Worm (Caenorhabditis elegans) whole organism, L4 larva: Measurements from ENCODE around the gene F19G12.3.

Experiments
- F26F4.8 ChIP-seq: fragments of 200-800 bp; sonication (Bioruptor generic); conservative IDR thresholded peaks from 2 replicates; pipeline ENCODE4 v1.3.6; 2022; ENCODE audit warnings: missing genetic modification characterization, missing compliant biosample characterization
- F37D6.2 ChIP-seq: sonication (generic microtip); optimal IDR thresholded peaks from 2 replicates; lab custom pipeline; 2016; ENCODE audit warnings: mild to moderate bottlenecking, missing genetic modification characterization, missing compliant biosample characterization
- F44E2.7 ChIP-seq: fragments of 200-800 bp; sonication (Bioruptor generic); IDR thresholded peaks from 2 replicates; pipeline ENCODE4 v2.1.2; 2022; ENCODE audit warnings: missing genetic modification characterization, missing compliant biosample characterization
- F49E8.2 ChIP-seq: sonication (generic microtip); optimal IDR thresholded peaks from 2 replicates; lab custom pipeline; 2016; ENCODE audit warnings: missing compliant biosample characterization, mild to moderate bottlenecking, missing genetic modification characterization, borderline replicate concordance
- T20F7.1 ChIP-seq: fragments of 200-800 bp; sonication (Bioruptor generic); optimal IDR thresholded peaks from 2 replicates; lab custom pipeline; 2018; ENCODE audit warnings: mild to moderate bottlenecking, missing genetic modification characterization, missing compliant biosample characterization
- Y105C5A.15 ChIP-seq: fragments of 200-800 bp; sonication (Bioruptor generic); IDR thresholded peaks from 2 replicates; pipeline ENCODE4 v1.3.6; 2022; ENCODE audit warnings: missing genetic modification characterization, missing compliant biosample characterization
- Y48G9A.11 ChIP-seq: fragments of 200-800 bp; sonication (Bioruptor generic); IDR thresholded peaks from 2 replicates; pipeline ENCODE4 v1.3.6; 2022; ENCODE audit warnings: missing genetic modification reagents, missing genetic modification characterization, missing compliant biosample characterization
- ZK337.2 ChIP-seq: fragments of 200-800 bp; sonication (Bioruptor generic); IDR thresholded peaks from 2 replicates; pipeline ENCODE4 v1.3.6; 2022; ENCODE audit warnings: missing genetic modification reagents, missing genetic modification characterization, missing compliant biosample characterization
- aha-1 ChIP-seq: fragments of 150-350 bp; peaks from one replicate; lab custom pipeline; 2014; ENCODE audit warnings: missing biosample characterization, missing genetic modification characterization
- ceh-32 ChIP-seq: sonication (generic microtip); optimal IDR thresholded peaks from 2 replicates; lab custom pipeline; 2016; ENCODE audit warnings: mild to moderate bottlenecking, missing genetic modification characterization, missing compliant biosample characterization; ENCODE audit not compliant: poor library complexity
- cey-2 ChIP-seq: sonication (generic microtip); optimal IDR thresholded peaks from 3 replicates; lab custom pipeline; 2017; ENCODE audit warnings: missing genetic modification characterization, mild to moderate bottlenecking, missing compliant biosample characterization, antibody characterized with exemption, borderline replicate concordance; ENCODE audit not compliant: insufficient read depth
- daf-16 ChIP-seq, 3 experiments: sonication (generic microtip); optimal IDR thresholded peaks; 2 replicates each; lab custom pipeline; 2016 to 2017; ENCODE audit warnings: missing genetic modification characterization in 3 of 3, missing genetic modification reagents in 3 of 3, mild to moderate bottlenecking in 2 of 3, missing compliant biosample characterization in 2 of 3, missing biosample characterization in 1 of 3, moderate library complexity in 1 of 3
- daf-19 ChIP-seq: fragments of 200-800 bp; sonication (Bioruptor generic); conservative IDR thresholded peaks from 2 replicates; pipeline ENCODE4 v1.3.6; 2022; ENCODE audit warnings: missing genetic modification characterization, missing compliant biosample characterization
- daf-8 ChIP-seq: fragments of 200-800 bp; sonication (Bioruptor generic); IDR thresholded peaks from 2 replicates; pipeline ENCODE4 v1.3.6; 2022; ENCODE audit warnings: missing genetic modification characterization, missing compliant biosample characterization
- dmd-9 ChIP-seq: fragments of 200-800 bp; sonication (Bioruptor generic); IDR thresholded peaks from 2 replicates; pipeline ENCODE4 v1.3.6; 2022; ENCODE audit warnings: missing genetic modification reagents, missing genetic modification characterization, missing compliant biosample characterization
- dve-1 ChIP-seq: sonication (generic microtip); optimal IDR thresholded peaks from 2 replicates; lab custom pipeline; 2017; ENCODE audit warnings: antibody characterized with exemption, mild to moderate bottlenecking, missing genetic modification characterization, missing compliant biosample characterization; ENCODE audit not compliant: insufficient read depth
- egl-43 ChIP-seq: fragments of 200-800 bp; sonication (Bioruptor generic); IDR thresholded peaks from 2 replicates; pipeline ENCODE4 v1.3.6; 2022; ENCODE audit warnings: missing genetic modification reagents, missing genetic modification characterization, missing compliant biosample characterization
- fos-1 ChIP-seq: fragments of 150-350 bp; optimal IDR thresholded peaks from 2 replicates; lab custom pipeline; 2014; ENCODE audit warnings: missing biosample characterization, missing genetic modification characterization
- hif-1 ChIP-seq, 2 experiments: sonication (generic microtip); optimal IDR thresholded peaks; 2 replicates each; lab custom pipeline; 2016 to 2017; ENCODE audit warnings: missing compliant biosample characterization in 2 of 2, missing genetic modification characterization in 2 of 2, missing genetic modification reagents in 2 of 2, missing genotype in 2 of 2, mild to moderate bottlenecking in 1 of 2
- hlh-11 ChIP-seq: fragments of 200-800 bp; sonication (Bioruptor generic); optimal IDR thresholded peaks from 2 replicates; lab custom pipeline; 2018; ENCODE audit warnings: mild to moderate bottlenecking, missing genetic modification characterization, missing compliant biosample characterization
- hlh-30 ChIP-seq: sonication (generic microtip); optimal IDR thresholded peaks from 2 replicates; lab custom pipeline; 2017; ENCODE audit warnings: antibody characterized with exemption, mild to moderate bottlenecking, missing genetic modification characterization, missing compliant biosample characterization; ENCODE audit not compliant: insufficient read depth
- hmg-1.1 ChIP-seq: fragments of 200-800 bp; sonication (Bioruptor generic); IDR thresholded peaks from 2 replicates; pipeline ENCODE4 v1.3.6; 2022; ENCODE audit warnings: missing genetic modification reagents, missing genetic modification characterization, missing compliant biosample characterization
- lin-1 ChIP-seq: fragments of 200-800 bp; sonication (Bioruptor generic); IDR thresholded peaks from 2 replicates; pipeline ENCODE4 v1.3.6; 2022; ENCODE audit warnings: missing genetic modification reagents, missing genetic modification characterization, missing compliant biosample characterization
- lin-13 ChIP-seq: fragments of 150-350 bp; optimal IDR thresholded peaks from 2 replicates; lab custom pipeline; 2014; ENCODE audit warnings: missing biosample characterization, missing genetic modification reagents, missing genetic modification characterization
- lin-15B ChIP-seq: fragments of 150-350 bp; sonication (generic microtip); optimal IDR thresholded peaks from 3 replicates; lab custom pipeline; 2014; ENCODE audit warnings: missing biosample characterization, missing genetic modification characterization
- lsy-2 ChIP-seq, 2 experiments: fragments of 150-350 bp in 1 of 2; sonication (generic microtip) in 1 of 2; optimal IDR thresholded peaks; 2 replicates each; lab custom pipeline; 2014 to 2017; ENCODE audit warnings: missing biosample characterization in 2 of 2, missing genetic modification characterization in 2 of 2
- mdl-1 ChIP-seq, 2 experiments: fragments of 150-350 bp in 1 of 2; sonication (generic microtip) in 1 of 2; optimal IDR thresholded peaks; 2 replicates each; lab custom pipeline; 2014 to 2017; ENCODE audit warnings: missing biosample characterization in 2 of 2, missing genetic modification characterization in 2 of 2
- mdt-29 ChIP-seq: fragments of 200-800 bp; sonication (Bioruptor generic); IDR thresholded peaks from 2 replicates; pipeline ENCODE4 v1.3.6; 2022; ENCODE audit warnings: missing genetic modification reagents, missing genetic modification characterization, missing compliant biosample characterization
- mep-1 ChIP-seq: fragments of 150-350 bp; sonication (generic microtip); optimal IDR thresholded peaks from 3 replicates; lab custom pipeline; 2014; ENCODE audit warnings: missing biosample characterization, missing genetic modification characterization
- mes-2 ChIP-seq: sonication (generic microtip); optimal IDR thresholded peaks from 2 replicates; lab custom pipeline; 2016; ENCODE audit warnings: missing genotype, mild to moderate bottlenecking, missing genetic modification characterization, missing compliant biosample characterization; ENCODE audit not compliant: poor library complexity, severe bottlenecking
- mxl-2 ChIP-seq: fragments of 200-800 bp; sonication (Bioruptor generic); conservative IDR thresholded peaks from 2 replicates; pipeline ENCODE4 v1.3.6; 2022; ENCODE audit warnings: missing genetic modification reagents, missing genetic modification characterization, missing compliant biosample characterization
- nhr-102 ChIP-seq: sonication (generic microtip); optimal IDR thresholded peaks from 2 replicates; lab custom pipeline; 2016; ENCODE audit warnings: mild to moderate bottlenecking, missing genetic modification characterization, moderate library complexity, missing compliant biosample characterization
- nhr-111 ChIP-seq: fragments of 200-800 bp; sonication (Bioruptor generic); optimal IDR thresholded peaks from 2 replicates; lab custom pipeline; 2018; ENCODE audit warnings: mild to moderate bottlenecking, missing genetic modification characterization, missing compliant biosample characterization
- nhr-237 ChIP-seq: sonication (generic microtip); optimal IDR thresholded peaks from 2 replicates; lab custom pipeline; 2017; ENCODE audit warnings: missing biosample characterization, missing genetic modification characterization
- nhr-6 ChIP-seq: fragments of 150-350 bp; optimal IDR thresholded peaks from 2 replicates; lab custom pipeline; 2014; ENCODE audit warnings: missing biosample characterization, missing genetic modification characterization
- nhr-77 ChIP-seq: fragments of 150-350 bp; optimal IDR thresholded peaks from 2 replicates; lab custom pipeline; 2014; ENCODE audit warnings: missing biosample characterization, missing genetic modification characterization
- pha-4 ChIP-seq, 2 experiments: fragments of 150-350 bp in 1 of 2; fragments of 200-800 bp in 1 of 2; sonication (Bioruptor generic) in 1 of 2; IDR thresholded peaks in 1 of 2; optimal IDR thresholded peaks in 1 of 2; 2 replicates each; pipeline versions ENCODE4 v1.3.6 to Lab custom; 2014 to 2022; ENCODE audit warnings: missing genetic modification characterization in 2 of 2, missing genetic modification reagents in 2 of 2, missing biosample characterization in 1 of 2, missing compliant biosample characterization in 1 of 2
- pqm-1 ChIP-seq: sonication (generic microtip); optimal IDR thresholded peaks from 2 replicates; lab custom pipeline; 2017; ENCODE audit warnings: missing biosample characterization, missing genetic modification characterization
- skn-1 ChIP-seq: fragments of 150-350 bp; optimal IDR thresholded peaks from 2 replicates; lab custom pipeline; 2014; ENCODE audit warnings: missing biosample characterization, missing genetic modification characterization
- snpc-4 ChIP-seq: fragments of 150-350 bp; optimal IDR thresholded peaks from 2 replicates; lab custom pipeline; 2014; ENCODE audit warnings: missing biosample characterization, missing genetic modification characterization
- spr-3 ChIP-seq: fragments of 200-800 bp; sonication (Bioruptor generic); optimal IDR thresholded peaks from 2 replicates; lab custom pipeline; 2018; ENCODE audit warnings: mild to moderate bottlenecking, missing genetic modification characterization, missing compliant biosample characterization
- unc-130 ChIP-seq: sonication (generic microtip); optimal IDR thresholded peaks from 2 replicates; lab custom pipeline; 2016; ENCODE audit warnings: missing genetic modification reagents, missing genetic modification characterization, missing compliant biosample characterization
- unc-62 ChIP-seq, 3 experiments: fragments of 150-350 bp in 1 of 3; sonication (generic microtip); optimal IDR thresholded peaks in 2 of 3; peaks in 1 of 3; 1 replicate in 1 of 3; 2 replicates in 2 of 3; lab custom pipeline; 2014 to 2017; ENCODE audit warnings: missing biosample characterization in 3 of 3, missing genetic modification characterization in 3 of 3, missing genetic modification reagents in 3 of 3, missing genotype in 1 of 3
- zfp-2 ChIP-seq: sonication (generic microtip); optimal IDR thresholded peaks from 2 replicates; lab custom pipeline; 2016; ENCODE audit warnings: mild to moderate bottlenecking, missing genetic modification characterization, missing compliant biosample characterization

Gene F19G12.3

ce11 chrX:1454385-1454784 is 29.8 kb downstream of the F19G12.3 start (continued):
- TF ChIP-seq ceh-32 (tag; lab: Kevin White, UChicago) = peak; percentile 10
- peak; percentile 2 for TF ChIP-seq cey-2 (tag; lab: Kevin White, UChicago)
- peak; percentile 97 for TF ChIP-seq hmg-1.1 (GFP tag; lab: Robert Waterston, UW)
- TF ChIP-seq lin-1 (GFP tag; lab: Robert Waterston, UW) = peak; percentile 91
- TF ChIP-seq daf-19 (GFP tag; lab: Robert Waterston, UW) = no peak
- no peak for TF ChIP-seq lin-15B (tag; lab: Kevin White, UChicago)
- 0 out of 2 replicates have a peak, but pooled peaks have one; percentile 45 for TF ChIP-seq Y105C5A.15 (GFP tag; lab: Robert Waterston, UW)
- peak; percentile 100 for TF ChIP-seq fos-1 (tag; lab: Kevin White, UChicago)
- peak; percentile 78 for TF ChIP-seq F37D6.2 (tag; lab: Kevin White, UChicago)
- TF ChIP-seq spr-3 (GFP tag; lab: Kevin White, UChicago) = peak; percentile 50
- peak; percentile 27 to 89 for TF ChIP-seq hif-1 (tag; optimal IDR thresholded peaks at IDR 0.05; lab: Kevin White, UChicago)
- TF ChIP-seq skn-1 (tag; lab: Kevin White, UChicago) = no peak
- TF ChIP-seq egl-43 (GFP tag; lab: Robert Waterston, UW) = peak; percentile 89
- TF ChIP-seq F26F4.8 = no peak
- no peak for TF ChIP-seq daf-8 (GFP tag; lab: Robert Waterston, UW)
- TF ChIP-seq unc-62 (GFP tag; optimal IDR thresholded peaks at IDR 0.05 in 1 of 2; lab: Kevin White, UChicago) = peak in 1 of 2 experiments; percentile 97
- TF ChIP-seq unc-62 (tag; optimal IDR thresholded peaks at IDR 0.05; lab: Kevin White, UChicago) = no peak
- no peak for TF ChIP-seq F49E8.2 (tag; lab: Kevin White, UChicago)
- TF ChIP-seq snpc-4 = peak; percentile 28
- TF ChIP-seq zfp-2 (tag; lab: Kevin White, UChicago) = peak; percentile 9

ce11 chrX:1456350-1457080 is 31.9 kb downstream of the F19G12.3 start:
- TF ChIP-seq hif-1 (tag; optimal IDR thresholded peaks at IDR 0.05; lab: Kevin White, UChicago) (peak in 1 of 2 experiments; percentile 36), lin-13 (GFP tag; lab: Kevin White, UChicago) (peak; percentile 49), mep-1 (tag; lab: Kevin White, UChicago) (peak; percentile 68), F44E2.7 (GFP tag; lab: Robert Waterston, UW) (no peak), mdl-1 (tag; optimal IDR thresholded peaks at IDR 0.05; lab: Kevin White, UChicago) (peak in 1 of 2 experiments; percentile 67), mdt-29 (GFP tag; lab: Robert Waterston, UW) (no peak), aha-1 (peak; percentile 92), unc-62 (GFP tag; optimal IDR thresholded peaks at IDR 0.05 in 1 of 2; lab: Kevin White, UChicago) (peak in 1 of 2 experiments; percentile 90), unc-62 (tag; optimal IDR thresholded peaks at IDR 0.05; lab: Kevin White, UChicago) (no peak), nhr-111 (GFP tag; lab: Kevin White, UChicago) (no peak), hlh-30 (tag; lab: Kevin White, UChicago) (peak; percentile 74), hlh-11 (tag; lab: Kevin White, UChicago) (peak; percentile 86), nhr-102 (no peak), pha-4 (GFP tag; IDR thresholded peaks at IDR 0.05; lab: Robert Waterston, UW) (no peak), pha-4 (tag; optimal IDR thresholded peaks at IDR 0.05; lab: Kevin White, UChicago) (peak; percentile 98), Y48G9A.11 (GFP tag; lab: Robert Waterston, UW) (no peak), ZK337.2 (GFP tag; lab: Robert Waterston, UW) (no peak), mes-2 (tag; lab: Kevin White, UChicago) (peak; percentile 62), pqm-1 (tag; lab: Kevin White, UChicago) (peak; percentile 25), nhr-237 (no peak), dmd-9 (GFP tag; lab: Robert Waterston, UW) (no peak), F26F4.8 (no peak), skn-1 (tag; lab: Kevin White, UChicago) (no peak), daf-16 (GFP tag; optimal IDR thresholded peaks at IDR 0.05; lab: Kevin White, UChicago) (peak in 1 of 2 experiments; percentile 85), daf-16 (tag; optimal IDR thresholded peaks at IDR 0.05; lab: Kevin White, UChicago) (peak; percentile 53), hmg-1.1 (GFP tag; lab: Robert Waterston, UW) (peak; percentile 48), nhr-6 (tag; lab: Kevin White, UChicago) (peak; percentile 26), mxl-2 (GFP tag; lab: Robert Waterston, UW) (0 out of 2 replicates have a peak, but pooled peaks have one; percentile 21), unc-130 (GFP tag; lab: Kevin White, UChicago) (no peak), T20F7.1 (peak; percentile 0), lsy-2 (tag; optimal IDR thresholded peaks at IDR 0.05; lab: Kevin White, UChicago) (peak; percentile 39 to 62), dve-1 (tag; lab: Kevin White, UChicago) (peak; percentile 64), nhr-77 (tag; lab: Kevin White, UChicago) (peak; percentile 57)
